Worm (Caenorhabditis elegans) whole organism, L4 larva: Measurements from ENCODE around the gene best-2.

Experiments used
- T26A8.4 ChIP-seq: fragments of 200-800 bp; sonication (Bioruptor generic); IDR thresholded peaks from 2 replicates; pipeline ENCODE4 v1.3.6; 2022; ENCODE audit warnings: missing genetic modification characterization, missing compliant biosample characterization
- ZK337.2 ChIP-seq: fragments of 200-800 bp; sonication (Bioruptor generic); IDR thresholded peaks from 2 replicates; pipeline ENCODE4 v1.3.6; 2022; ENCODE audit warnings: missing genetic modification reagents, missing genetic modification characterization, missing compliant biosample characterization
- ces-1 ChIP-seq: fragments of 150-350 bp; sonication (generic microtip); optimal IDR thresholded peaks from 4 replicates; lab custom pipeline; 2014; ENCODE audit warnings: missing biosample characterization, missing genetic modification reagents, missing genetic modification characterization
- ctbp-1 ChIP-seq: fragments of 200-800 bp; sonication (Bioruptor generic); IDR thresholded peaks from 2 replicates; pipeline ENCODE4 v1.3.6; 2022; ENCODE audit warnings: missing genetic modification reagents, missing genetic modification characterization, missing compliant biosample characterization
- duxl-1 ChIP-seq: sonication (generic microtip); optimal IDR thresholded peaks from 2 replicates; lab custom pipeline; 2016; ENCODE audit warnings: mild to moderate bottlenecking, missing genetic modification characterization, moderate library complexity, missing compliant biosample characterization; ENCODE audit not compliant: poor library complexity
- egl-27 ChIP-seq: sonication (generic microtip); optimal IDR thresholded peaks from 3 replicates; lab custom pipeline; 2017; ENCODE audit warnings: missing biosample characterization, missing genetic modification reagents, missing genetic modification characterization
- egl-43 ChIP-seq: fragments of 200-800 bp; sonication (Bioruptor generic); IDR thresholded peaks from 2 replicates; pipeline ENCODE4 v1.3.6; 2022; ENCODE audit warnings: missing genetic modification reagents, missing genetic modification characterization, missing compliant biosample characterization
- hlh-11 ChIP-seq: fragments of 200-800 bp; sonication (Bioruptor generic); optimal IDR thresholded peaks from 2 replicates; lab custom pipeline; 2018; ENCODE audit warnings: mild to moderate bottlenecking, missing genetic modification characterization, missing compliant biosample characterization
- madf-5 ChIP-seq, 2 experiments: fragments of 200-800 bp; sonication (Bioruptor generic); IDR thresholded peaks; 2 replicates each; pipeline ENCODE4 v1.3.6; 2022; ENCODE audit warnings: missing compliant biosample characterization in 2 of 2, missing genetic modification characterization in 2 of 2
- nhr-11 ChIP-seq: fragments of 150-350 bp; optimal IDR thresholded peaks from 2 replicates; lab custom pipeline; 2014; ENCODE audit warnings: missing biosample characterization, missing genetic modification characterization
- nhr-77 ChIP-seq: fragments of 150-350 bp; optimal IDR thresholded peaks from 2 replicates; lab custom pipeline; 2014; ENCODE audit warnings: missing biosample characterization, missing genetic modification characterization
- php-3 ChIP-seq: fragments of 200-800 bp; sonication (Bioruptor generic); IDR thresholded peaks from 2 replicates; pipeline ENCODE4 v1.3.6; 2022; ENCODE audit warnings: missing genetic modification reagents, missing genetic modification characterization, missing compliant biosample characterization
- snpc-4 ChIP-seq: fragments of 150-350 bp; optimal IDR thresholded peaks from 2 replicates; lab custom pipeline; 2014; ENCODE audit warnings: missing biosample characterization, missing genetic modification characterization
- unc-39 ChIP-seq: sonication (generic microtip); optimal IDR thresholded peaks from 2 replicates; lab custom pipeline; 2017; ENCODE audit warnings: missing biosample characterization, missing genetic modification characterization

DNA sequence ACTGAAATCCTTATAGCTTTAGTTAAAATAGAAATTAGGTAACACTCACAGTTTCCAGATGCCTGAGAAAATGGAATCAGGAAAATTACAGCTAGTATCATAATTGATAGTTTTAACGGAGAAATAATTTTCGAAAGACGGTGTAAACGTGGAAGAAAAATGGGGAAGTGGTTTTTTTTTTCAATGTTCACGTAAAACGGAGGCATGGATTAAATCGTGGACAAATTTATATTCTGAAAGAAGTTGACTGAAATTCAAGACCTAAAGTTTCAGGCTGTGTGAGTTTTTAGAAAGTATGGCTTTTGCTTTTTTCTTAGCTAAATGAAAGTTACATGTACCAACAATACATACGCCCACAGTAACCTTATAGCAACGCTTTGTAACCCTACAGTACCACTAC lies 29.4 kb upstream of the best-2 start, which contains the start of gene spe-43:
- TF ChIP-seq ZK337.2 (GFP tag; lab: Robert Waterston, UW): no peak
- no peak for TF ChIP-seq nhr-77 (tag; lab: Kevin White, UChicago)
- no peak for TF ChIP-seq madf-5 (GFP tag; IDR thresholded peaks at IDR 0.05; lab: Robert Waterston, UW)
- TF ChIP-seq snpc-4 (tag; lab: Kevin White, UChicago): no peak
- no peak for TF ChIP-seq unc-39 (tag; lab: Kevin White, UChicago)
- TF ChIP-seq duxl-1 (tag; lab: Kevin White, UChicago): no peak
- no peak for TF ChIP-seq T26A8.4
- no peak for TF ChIP-seq php-3 (GFP tag; lab: Robert Waterston, UW)
- no peak for TF ChIP-seq nhr-11 (tag; lab: Kevin White, UChicago)
- no peak for TF ChIP-seq ctbp-1 (GFP tag; lab: Robert Waterston, UW)
- TF ChIP-seq egl-43 (GFP tag; lab: Robert Waterston, UW): no peak
- TF ChIP-seq ces-1 (GFP tag; lab: Kevin White, UChicago): no peak
- no peak for TF ChIP-seq egl-27
- no peak for TF ChIP-seq hlh-11 (tag; lab: Kevin White, UChicago)
